Worm (Caenorhabditis elegans) whole organism, mixed stage, embryonic: ENCODE results near the gene F34D10.3.

Experiments
- blmp-1 ChIP-seq: fragments of 150-350 bp; optimal IDR thresholded peaks from 2 replicates; lab custom pipeline; 2014; ENCODE audit warnings: missing biosample characterization, missing genetic modification characterization
- ces-1 ChIP-seq: fragments of 150-350 bp; optimal IDR thresholded peaks from 2 replicates; lab custom pipeline; 2014; ENCODE audit warnings: missing biosample characterization, missing genetic modification reagents, missing genetic modification characterization
- elt-1 ChIP-seq: sonication (generic microtip); optimal IDR thresholded peaks from 2 replicates; lab custom pipeline; 2017; ENCODE audit warnings: missing genetic modification characterization, mild to moderate bottlenecking, missing compliant biosample characterization, antibody characterized with exemption, moderate library complexity, borderline replicate concordance; ENCODE audit not compliant: insufficient read depth
- lsy-2 ChIP-seq: fragments of 150-350 bp; optimal IDR thresholded peaks from 2 replicates; lab custom pipeline; 2014; ENCODE audit warnings: missing biosample characterization, missing genetic modification characterization
- mep-1 ChIP-seq: fragments of 150-350 bp; optimal IDR thresholded peaks from 2 replicates; lab custom pipeline; 2017; ENCODE audit warnings: missing biosample characterization, missing genetic modification reagents, missing genetic modification characterization, inconsistent platforms
- mls-2 ChIP-seq: sonication (generic microtip); optimal IDR thresholded peaks from 2 replicates; lab custom pipeline; 2016; ENCODE audit warnings: mild to moderate bottlenecking, missing genetic modification characterization, moderate library complexity, missing compliant biosample characterization
- nhr-12 ChIP-seq: fragments of 150-350 bp; optimal IDR thresholded peaks from 2 replicates; lab custom pipeline; 2014; ENCODE audit warnings: missing biosample characterization, missing genetic modification characterization
- nhr-28 ChIP-seq: fragments of 150-350 bp; optimal IDR thresholded peaks from 2 replicates; lab custom pipeline; 2014; ENCODE audit warnings: missing biosample characterization, missing genetic modification characterization
- nhr-76 ChIP-seq: sonication (generic microtip); optimal IDR thresholded peaks from 2 replicates; lab custom pipeline; 2017; ENCODE audit warnings: missing biosample characterization, missing genetic modification characterization
- pha-4 ChIP-seq: fragments of 150-350 bp; optimal IDR thresholded peaks from 2 replicates; lab custom pipeline; 2018; ENCODE audit warnings: missing biosample characterization, missing genetic modification reagents, missing genetic modification characterization
- sptf-1 ChIP-seq: sonication (generic microtip); optimal IDR thresholded peaks from 2 replicates; lab custom pipeline; 2017; ENCODE audit warnings: mild to moderate bottlenecking, missing genetic modification characterization, moderate library complexity, missing compliant biosample characterization
- ztf-11 ChIP-seq: fragments of 150-350 bp; optimal IDR thresholded peaks from 2 replicates; lab custom pipeline; 2014; ENCODE audit warnings: missing biosample characterization, missing genetic modification characterization

DNA sequence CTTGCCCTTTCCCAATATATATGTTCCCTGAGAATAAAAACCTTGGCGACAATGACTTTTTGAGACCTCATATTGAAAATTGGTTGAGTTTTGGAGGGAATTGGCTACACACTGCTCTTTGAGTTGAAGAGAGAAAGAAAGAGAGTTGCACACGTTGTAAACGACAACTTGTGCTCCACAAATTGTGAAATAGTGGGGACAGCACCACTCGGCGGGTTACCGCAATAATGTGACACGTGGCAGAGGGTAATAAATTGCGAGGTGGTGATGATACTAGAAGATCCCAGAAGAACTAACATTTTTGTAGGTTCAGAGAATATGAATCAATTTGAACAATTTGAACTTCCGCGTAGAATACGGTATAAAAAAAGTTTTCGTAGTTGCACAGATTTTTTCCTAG, 47.8 kb downstream of the F34D10.3 start:
- no peak for TF ChIP-seq ztf-11
- TF ChIP-seq blmp-1 (tag; lab: Kevin White, UChicago): no peak
- TF ChIP-seq pha-4: no peak
- no peak for TF ChIP-seq elt-1 (tag; lab: Kevin White, UChicago)
- no peak for TF ChIP-seq nhr-28 (tag; lab: Kevin White, UChicago)
- no peak for TF ChIP-seq nhr-12
- no peak for TF ChIP-seq lsy-2
- TF ChIP-seq mep-1 (tag; lab: Kevin White, UChicago): no peak
- TF ChIP-seq sptf-1 (tag; lab: Kevin White, UChicago): no peak
- TF ChIP-seq mls-2 (tag; lab: Kevin White, UChicago): no peak
- no peak for TF ChIP-seq nhr-76 (tag; lab: Kevin White, UChicago)
- no peak for TF ChIP-seq ces-1 (GFP tag; lab: Kevin White, UChicago)
